Worm (Caenorhabditis elegans): ENCODE data around the gene Y48B6A.10.

DNA sequence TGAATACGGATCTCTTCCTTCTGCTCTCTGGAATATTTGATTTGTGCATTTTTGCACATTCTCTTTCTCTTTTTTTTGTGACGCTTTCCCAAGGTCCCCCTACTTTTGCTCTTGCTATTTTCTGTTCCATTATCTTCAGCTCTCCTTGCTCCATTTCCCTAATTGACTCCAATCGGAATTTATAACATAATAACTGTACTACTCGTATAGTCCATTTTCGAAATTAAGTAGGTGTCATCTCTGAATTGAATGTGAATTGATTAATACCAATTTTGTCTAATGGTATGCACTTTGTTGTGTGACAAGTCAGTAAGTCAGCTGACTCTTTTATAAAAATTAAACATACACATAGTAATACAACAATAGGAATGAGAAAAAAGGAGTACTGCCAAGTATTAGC is 18.3 kb upstream of the Y48B6A.10 start:
- TF ChIP-seq nhr-111 (GFP tag; optimal IDR thresholded peaks at IDR 0.05) (no peak), aly-2 (tag; optimal IDR thresholded peaks at IDR 0.05) (no peak), ama-1 (optimal IDR thresholded peaks at IDR 0.05) (no peak), nhr-6 (tag; optimal IDR thresholded peaks at IDR 0.05) (no peak), ceh-82 (tag; optimal IDR thresholded peaks at IDR 0.05) (no peak), spr-3 (GFP tag; optimal IDR thresholded peaks at IDR 0.05) (no peak)
